Worm (Caenorhabditis elegans) whole organism, L1 larva: ENCODE data around the gene cutl-19.

ENCODE experiments used
- aha-1 ChIP-seq: fragments of 150-350 bp; optimal IDR thresholded peaks from 2 replicates; lab custom pipeline; 2014; ENCODE audit warnings: missing biosample characterization, missing genetic modification characterization
- aly-2 ChIP-seq: fragments of 150-350 bp; optimal IDR thresholded peaks from 2 replicates; lab custom pipeline; 2014; ENCODE audit warnings: missing biosample characterization, missing genetic modification characterization
- ceh-63 ChIP-seq: fragments of 200-800 bp; sonication (Bioruptor generic); optimal IDR thresholded peaks from 2 replicates; lab custom pipeline; 2018; ENCODE audit warnings: mild to moderate bottlenecking, missing genetic modification characterization, missing compliant biosample characterization
- ceh-88 ChIP-seq: fragments of 200-800 bp; sonication (Bioruptor generic); IDR thresholded peaks from 2 replicates; pipeline ENCODE4 v1.3.6; 2022; ENCODE audit warnings: missing genetic modification characterization, missing compliant biosample characterization
- ceh-90 ChIP-seq: sonication (generic microtip); optimal IDR thresholded peaks from 2 replicates; lab custom pipeline; 2016; ENCODE audit warnings: missing genetic modification characterization, missing compliant biosample characterization
- dpl-1 ChIP-seq, 3 experiments: fragments of 150-350 bp in 2 of 3; sonication (generic microtip) in 1 of 3; optimal IDR thresholded peaks; 2 replicates each; lab custom pipeline; 2014 to 2017; ENCODE audit warnings: missing biosample characterization in 3 of 3, missing genetic modification characterization in 3 of 3, missing genetic modification reagents in 3 of 3
- efl-1 ChIP-seq, 4 experiments: fragments of 150-350 bp; optimal IDR thresholded peaks in 3 of 4; peaks in 1 of 4; 1 replicate in 1 of 4; 2 replicates in 3 of 4; lab custom pipeline; 2014; ENCODE audit warnings: missing biosample characterization in 2 of 4, missing genetic modification characterization in 2 of 4, missing genetic modification reagents in 2 of 4
- egl-13 ChIP-seq: sonication (generic microtip); optimal IDR thresholded peaks from 2 replicates; lab custom pipeline; 2016; ENCODE audit warnings: missing genotype, missing genetic modification reagents, missing genetic modification characterization, missing compliant biosample characterization
- elt-3 ChIP-seq, 6 experiments: fragments of 150-350 bp in 1 of 6; sonication (generic microtip); optimal IDR thresholded peaks; 2 replicates each; lab custom pipeline; 2017 to 2018; ENCODE audit warnings: missing biosample characterization in 6 of 6, missing genetic modification characterization in 6 of 6, inconsistent platforms in 1 of 6
- ets-5 ChIP-seq: fragments of 200-800 bp; sonication (Bioruptor generic); IDR thresholded peaks from 2 replicates; pipeline ENCODE4 v1.3.6; 2022; ENCODE audit warnings: missing genetic modification characterization, missing compliant biosample characterization
- fkh-10 ChIP-seq: sonication (generic microtip); optimal IDR thresholded peaks from 2 replicates; lab custom pipeline; 2017; ENCODE audit warnings: missing biosample characterization, missing genetic modification reagents, missing genetic modification characterization
- fkh-4 ChIP-seq: sonication (generic microtip); optimal IDR thresholded peaks from 2 replicates; lab custom pipeline; 2016; ENCODE audit warnings: missing compliant biosample characterization, missing genetic modification characterization, borderline replicate concordance
- fkh-8 ChIP-seq: sonication (generic microtip); optimal IDR thresholded peaks from 2 replicates; lab custom pipeline; 2016; ENCODE audit warnings: mild to moderate bottlenecking, missing genetic modification characterization, missing compliant biosample characterization
- grh-1 ChIP-seq: fragments of 200-800 bp; sonication (Bioruptor generic); IDR thresholded peaks from 2 replicates; pipeline ENCODE4 v1.3.6; 2022; ENCODE audit warnings: missing genetic modification reagents, missing genetic modification characterization, missing compliant biosample characterization
- hpl-2 ChIP-seq: fragments of 150-350 bp; optimal IDR thresholded peaks from 2 replicates; lab custom pipeline; 2014; ENCODE audit warnings: missing biosample characterization, missing genetic modification reagents, missing genetic modification characterization
- jun-1 ChIP-seq: fragments of 150-350 bp; optimal IDR thresholded peaks from 2 replicates; lab custom pipeline; 2014; ENCODE audit warnings: missing biosample characterization, missing genetic modification reagents, missing genetic modification characterization
- lin-14 ChIP-seq: fragments of 200-800 bp; sonication (Bioruptor generic); optimal IDR thresholded peaks from 2 replicates; lab custom pipeline; 2018; ENCODE audit warnings: mild to moderate bottlenecking, missing genetic modification characterization, moderate library complexity, missing compliant biosample characterization
- lin-15B ChIP-seq: fragments of 150-350 bp; sonication (generic microtip); optimal IDR thresholded peaks from 3 replicates; lab custom pipeline; 2014; ENCODE audit warnings: missing biosample characterization, missing genetic modification characterization
- lin-35 ChIP-seq, 2 experiments: fragments of 150-350 bp; optimal IDR thresholded peaks; 2 replicates each; lab custom pipeline; 2014; ENCODE audit warnings: missing biosample characterization in 2 of 2, missing genetic modification characterization in 2 of 2, missing genetic modification reagents in 2 of 2
- lsy-2 ChIP-seq, 2 experiments: fragments of 150-350 bp; optimal IDR thresholded peaks; 2 replicates each; lab custom pipeline; 2014; ENCODE audit warnings: missing biosample characterization in 2 of 2, missing genetic modification characterization in 2 of 2
- mab-9 ChIP-seq: fragments of 200-800 bp; sonication (Bioruptor generic); IDR thresholded peaks from 2 replicates; pipeline ENCODE4 v1.3.6; 2022; ENCODE audit warnings: missing genetic modification reagents, missing genetic modification characterization, missing compliant biosample characterization
- mdl-1 ChIP-seq, 2 experiments: fragments of 150-350 bp; optimal IDR thresholded peaks; 2 replicates each; lab custom pipeline; 2014 to 2017; ENCODE audit warnings: missing biosample characterization in 2 of 2, missing genetic modification characterization in 2 of 2, inconsistent platforms in 1 of 2
- mef-2 ChIP-seq: fragments of 150-350 bp; optimal IDR thresholded peaks from 2 replicates; lab custom pipeline; 2014; ENCODE audit warnings: missing biosample characterization, missing genetic modification characterization
- nhr-20 ChIP-seq: sonication (generic microtip); optimal IDR thresholded peaks from 2 replicates; lab custom pipeline; 2016; ENCODE audit warnings: mild to moderate bottlenecking, missing genetic modification characterization, missing compliant biosample characterization
- nhr-71 ChIP-seq: sonication (generic microtip); optimal IDR thresholded peaks from 2 replicates; lab custom pipeline; 2016; ENCODE audit warnings: mild to moderate bottlenecking, missing genetic modification characterization, moderate library complexity, missing compliant biosample characterization
- nhr-76 ChIP-seq: sonication (generic microtip); optimal IDR thresholded peaks from 2 replicates; lab custom pipeline; 2017; ENCODE audit warnings: missing biosample characterization, missing genetic modification characterization
- nhr-84 ChIP-seq: sonication (generic microtip); optimal IDR thresholded peaks from 2 replicates; lab custom pipeline; 2017; ENCODE audit warnings: missing biosample characterization, missing genetic modification characterization
- nhr-85 ChIP-seq: sonication (generic microtip); peaks from one replicate; lab custom pipeline; 2016; ENCODE audit warnings: missing genetic modification characterization, inconsistent platforms, missing compliant biosample characterization
- nhr-90 ChIP-seq: sonication (generic microtip); optimal IDR thresholded peaks from 2 replicates; lab custom pipeline; 2016; ENCODE audit warnings: mild to moderate bottlenecking, missing genetic modification characterization, missing compliant biosample characterization; ENCODE audit not compliant: poor library complexity
- pag-3 ChIP-seq: sonication (generic microtip); optimal IDR thresholded peaks from 2 replicates; lab custom pipeline; 2017; ENCODE audit warnings: missing genetic modification characterization, mild to moderate bottlenecking, missing compliant biosample characterization, antibody characterized with exemption, borderline replicate concordance; ENCODE audit not compliant: insufficient read depth
- pqm-1 ChIP-seq: sonication (generic microtip); optimal IDR thresholded peaks from 3 replicates; lab custom pipeline; 2017; ENCODE audit warnings: missing biosample characterization, missing genetic modification characterization
- rnt-1 ChIP-seq: sonication (generic microtip); optimal IDR thresholded peaks from 2 replicates; lab custom pipeline; 2016; ENCODE audit warnings: mild to moderate bottlenecking, missing genetic modification characterization, moderate library complexity, missing compliant biosample characterization
- snpc-4 ChIP-seq: fragments of 150-350 bp; optimal IDR thresholded peaks from 2 replicates; lab custom pipeline; 2014; ENCODE audit warnings: missing biosample characterization, missing genetic modification characterization
- sox-4 ChIP-seq: sonication (generic microtip); optimal IDR thresholded peaks from 2 replicates; lab custom pipeline; 2016; ENCODE audit warnings: missing genetic modification characterization, missing compliant biosample characterization
- swsn-7 ChIP-seq: sonication (generic microtip); optimal IDR thresholded peaks from 2 replicates; lab custom pipeline; 2016; ENCODE audit warnings: missing genetic modification characterization, missing compliant biosample characterization
- tlp-1 ChIP-seq: fragments of 150-350 bp; optimal IDR thresholded peaks from 2 replicates; lab custom pipeline; 2014; ENCODE audit warnings: missing biosample characterization, missing genetic modification characterization
- unc-130 ChIP-seq: fragments of 150-350 bp; optimal IDR thresholded peaks from 2 replicates; lab custom pipeline; 2017; ENCODE audit warnings: missing biosample characterization, missing genetic modification characterization, inconsistent platforms
- unc-30 ChIP-seq: sonication (generic microtip); optimal IDR thresholded peaks from 2 replicates; lab custom pipeline; 2017; ENCODE audit warnings: missing biosample characterization, missing genetic modification characterization
- unc-62 ChIP-seq: fragments of 150-350 bp; optimal IDR thresholded peaks from 2 replicates; lab custom pipeline; 2014; ENCODE audit warnings: missing biosample characterization, missing genetic modification reagents, missing genetic modification characterization
- vab-15 ChIP-seq: sonication (generic microtip); optimal IDR thresholded peaks from 2 replicates; lab custom pipeline; 2017; ENCODE audit warnings: missing genotype, mild to moderate bottlenecking, missing genetic modification characterization, missing compliant biosample characterization

cutl-19 gene

DNA sequence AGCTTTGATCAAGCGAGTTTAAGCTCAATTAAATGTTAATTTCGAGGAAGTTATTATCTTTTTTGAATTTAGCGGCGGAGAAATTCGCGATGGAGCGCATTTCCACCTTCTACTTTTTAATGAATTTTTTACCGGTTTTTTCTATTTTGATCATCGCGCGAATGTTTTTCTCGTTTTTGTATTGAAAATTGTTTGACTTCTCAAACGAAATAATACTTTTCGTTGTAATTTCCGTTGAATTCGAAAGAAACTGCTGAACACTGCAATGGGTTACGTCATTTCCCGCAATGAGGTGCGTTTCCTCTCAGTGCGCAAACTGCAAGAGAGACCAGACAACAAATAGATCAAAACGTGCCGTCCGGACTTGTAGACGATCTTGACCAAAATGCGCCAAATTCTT lies 36.2 kb downstream of the cutl-19 start:
- TF ChIP-seq nhr-85 (tag; lab: Kevin White, UChicago) (no peak), aly-2 (tag; lab: Kevin White, UChicago) (no peak), sox-4 (tag; lab: Kevin White, UChicago) (no peak), pag-3 (tag; lab: Kevin White, UChicago) (no peak), fkh-4 (tag; lab: Kevin White, UChicago) (no peak), dpl-1 (GFP tag; optimal IDR thresholded peaks at IDR 0.05; lab: Kevin White, UChicago) (peak in 1 of 3 experiments; percentile 51), efl-1 (optimal IDR thresholded peaks at IDR 0.05; lab: Kevin White, UChicago) (no peak), efl-1 (GFP tag; optimal IDR thresholded peaks at IDR 0.05 in 1 of 2; lab: Kevin White, UChicago) (peak in 1 of 2 experiments; percentile 52), grh-1 (no peak), lin-35 (GFP tag; optimal IDR thresholded peaks at IDR 0.05; lab: Kevin White, UChicago) (peak in 1 of 2 experiments; percentile 34), egl-13 (tag; lab: Kevin White, UChicago) (no peak), mab-9 (no peak), vab-15 (tag; lab: Kevin White, UChicago) (no peak), tlp-1 (tag; lab: Kevin White, UChicago) (no peak), unc-130 (no peak), nhr-76 (tag; lab: Kevin White, UChicago) (no peak)

ce11 chrIII:5180588-5180987 lies 36.8 kb downstream of the cutl-19 start:
- TF ChIP-seq lin-14 (peak; percentile 24), lin-15B (tag; lab: Kevin White, UChicago) (no peak), lsy-2 (tag; optimal IDR thresholded peaks at IDR 0.05; lab: Kevin White, UChicago) (peak in 1 of 2 experiments; percentile 23), efl-1 (optimal IDR thresholded peaks at IDR 0.05; lab: Kevin White, UChicago) (no peak), efl-1 (GFP tag; optimal IDR thresholded peaks at IDR 0.05 in 1 of 2; lab: Kevin White, UChicago) (peak in 1 of 2 experiments; percentile 71)
- TF ChIP-seq, all 84 proteins: peak for 3

- TF ChIP-seq jun-1 (tag; lab: Kevin White, UChicago) = no peak
- peak in 1 of 2 experiments; percentile 3 for TF ChIP-seq efl-1 (optimal IDR thresholded peaks at IDR 0.05; lab: Kevin White, UChicago)
- peak in 1 of 2 experiments; percentile 10 for TF ChIP-seq efl-1 (GFP tag; optimal IDR thresholded peaks at IDR 0.05 in 1 of 2; lab: Kevin White, UChicago)
Measured at ce11 chrIII:5179166-5179565, 38.2 kb downstream of the cutl-19 start.

ce11 chrIII:5173622-5174021 lies 43.8 kb downstream of the cutl-19 start, which contains the start of gene cid-1:
TSS of gene cid-1 (plus strand) at chrIII:5173922.
- no peak for TF ChIP-seq hpl-2 (GFP tag; lab: Kevin White, UChicago)
- no peak for TF ChIP-seq tlp-1 (tag; lab: Kevin White, UChicago)
- no peak for TF ChIP-seq ets-5
- no peak for TF ChIP-seq nhr-90 (tag; lab: Kevin White, UChicago)
- no peak for TF ChIP-seq ceh-88
- no peak for TF ChIP-seq pag-3 (tag; lab: Kevin White, UChicago)
- TF ChIP-seq snpc-4 (tag; lab: Kevin White, UChicago) = no peak
- no peak for TF ChIP-seq unc-30 (tag; lab: Kevin White, UChicago)
- TF ChIP-seq aha-1 (tag; lab: Kevin White, UChicago) = no peak
- TF ChIP-seq, all 84 proteins: peak for 0

DNA sequence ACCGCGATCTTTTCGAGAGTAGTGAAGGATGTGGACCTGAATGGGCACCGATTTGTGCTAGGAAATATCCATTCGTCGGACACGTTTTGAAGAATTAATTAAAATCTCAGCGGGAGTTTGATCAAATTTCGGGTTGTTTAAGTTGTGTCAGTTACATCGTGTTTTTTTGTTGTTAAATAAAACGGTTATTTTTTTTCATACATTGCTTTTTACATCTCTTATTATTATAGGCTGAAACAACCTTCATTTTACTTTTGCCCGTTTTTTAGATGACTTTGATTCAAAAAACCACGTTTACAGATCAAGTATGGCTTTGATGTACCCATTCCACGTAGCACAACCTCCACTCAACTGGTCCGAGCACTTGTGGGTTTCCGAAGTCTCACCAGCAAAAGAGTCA lies 44.3 kb downstream of the cutl-19 start, which contains the start of gene emb-1:
TSS of gene emb-1 (plus strand) at position 301 of the 400 bp plus-strand sequence.
- TF ChIP-seq swsn-7 (tag; lab: Kevin White, UChicago) (no peak), pqm-1 (tag; lab: Kevin White, UChicago) (no peak)

- TF ChIP-seq fkh-10 = peak; percentile 65
- peak; percentile 94 for TF ChIP-seq ceh-90 (tag; lab: Kevin White, UChicago)
- TF ChIP-seq mdl-1 (tag; optimal IDR thresholded peaks at IDR 0.05; lab: Kevin White, UChicago) = peak in 1 of 2 experiments; percentile 78
- peak; percentile 95 for TF ChIP-seq ceh-63
- peak; percentile 81 for TF ChIP-seq mef-2
- peak; percentile 97 for TF ChIP-seq fkh-8 (tag; lab: Kevin White, UChicago)
- peak; percentile 94 for TF ChIP-seq nhr-20 (tag; lab: Kevin White, UChicago)
- TF ChIP-seq elt-3 (tag; optimal IDR thresholded peaks at IDR 0.05; lab: Kevin White, UChicago) = peak in 3 of 6 experiments; percentile 76 to 79 (median 79)
- TF ChIP-seq unc-62 (GFP tag; lab: Kevin White, UChicago) = no peak
- no peak for TF ChIP-seq nhr-76 (tag; lab: Kevin White, UChicago)
- peak; percentile 100 for TF ChIP-seq rnt-1 (tag; lab: Kevin White, UChicago)
- TF ChIP-seq efl-1 (optimal IDR thresholded peaks at IDR 0.05; lab: Kevin White, UChicago) = peak; percentile 92 to 94
- peak; percentile 87 to 98 for TF ChIP-seq efl-1 (GFP tag; optimal IDR thresholded peaks at IDR 0.05 in 1 of 2; lab: Kevin White, UChicago)
- TF ChIP-seq lin-14 = peak; percentile 94
- TF ChIP-seq nhr-84 = no peak
- peak; percentile 90 for TF ChIP-seq egl-13 (tag; lab: Kevin White, UChicago)
- peak; percentile 97 for TF ChIP-seq nhr-71 (tag; lab: Kevin White, UChicago)
- peak; percentile 91 to 93 for TF ChIP-seq lsy-2 (tag; optimal IDR thresholded peaks at IDR 0.05; lab: Kevin White, UChicago)
- peak; percentile 92 for TF ChIP-seq fkh-4 (tag; lab: Kevin White, UChicago)
Measured at ce11 chrIII:5172470-5172869, 44.9 kb downstream of the cutl-19 start, which contains the start of gene K10D2.5. TSS of gene K10D2.5 (plus strand) at chrIII:5172720.
